Worm (Caenorhabditis elegans) whole organism, L3 larva: ENCODE measurements around the gene Y32B12B.1.

Experiments
- R02D3.7 ChIP-seq: fragments of 150-350 bp; optimal IDR thresholded peaks from 2 replicates; lab custom pipeline; 2014; ENCODE audit warnings: missing biosample characterization, missing genetic modification characterization
- fkh-2 ChIP-seq: fragments of 150-350 bp; optimal IDR thresholded peaks from 2 replicates; lab custom pipeline; 2014; ENCODE audit warnings: missing biosample characterization, missing genetic modification reagents, missing genetic modification characterization

ce11 chrV:16581061-16581460, 44.3 kb downstream of the Y32B12B.1 start:
- no peak for TF ChIP-seq R02D3.7
- TF ChIP-seq fkh-2 (tag; lab: Kevin White, UChicago) = no peak
